Fruit fly (Drosophila melanogaster) whole organism, embryonic: ENCODE data around the gene CG15894.

Experiments
- Aef1 ChIP-seq: fragments of 200-800 bp; sonication (Bioruptor generic); IDR thresholded peaks from 3 replicates; pipeline ENCODE4 v1.3.6; 2022; ENCODE audit warnings: missing biosample characterization, missing genetic modification characterization
- Awh ChIP-seq: fragments of 200-800 bp; sonication (Bioruptor generic); IDR thresholded peaks from 2 replicates; pipeline ENCODE4, ENCODE4 v1.3.6; 2022; ENCODE audit warnings: missing biosample characterization, missing genetic modification characterization
- CG10267 ChIP-seq: fragments of 200-800 bp; sonication (Bioruptor generic); optimal IDR thresholded peaks from 2 replicates; lab custom pipeline; 2018; ENCODE audit warnings: missing biosample characterization, mild to moderate bottlenecking, missing genetic modification characterization, moderate library complexity
- CG10654 ChIP-seq: fragments of 200-800 bp; sonication (Bioruptor generic); optimal IDR thresholded peaks from 2 replicates; lab custom pipeline; 2016; ENCODE audit warnings: missing biosample characterization, missing genetic modification characterization
- CG11696 ChIP-seq: fragments of 200-800 bp; sonication (Bioruptor generic); IDR thresholded peaks from 2 replicates; pipeline ENCODE4 v1.3.6; 2022; ENCODE audit warnings: missing biosample characterization, missing genetic modification characterization
- CG12659 ChIP-seq: fragments of 200-800 bp; sonication (Bioruptor generic); optimal IDR thresholded peaks from 3 replicates; lab custom pipeline; 2017; ENCODE audit warnings: mild to moderate bottlenecking, missing biosample characterization, missing genetic modification reagents, missing genetic modification characterization
- CG13424 ChIP-seq: fragments of 200-800 bp; sonication (Bioruptor generic); optimal IDR thresholded peaks from 2 replicates; lab custom pipeline; 2019; ENCODE audit warnings: missing biosample characterization, mild to moderate bottlenecking, missing genetic modification characterization, moderate library complexity
- CG2875 ChIP-seq: fragments of 200-800 bp; sonication (Bioruptor generic); optimal IDR thresholded peaks from 2 replicates; lab custom pipeline; 2017; ENCODE audit warnings: missing biosample characterization, mild to moderate bottlenecking, missing genetic modification characterization, missing genetic modification reagents
- CG2889 ChIP-seq: fragments of 200-800 bp; sonication (Bioruptor generic); IDR thresholded peaks from 3 replicates; pipeline ENCODE4 v1.3.6; 2022; ENCODE audit warnings: missing biosample characterization, missing genetic modification characterization
- CG3995 ChIP-seq: fragments of 200-800 bp; sonication (Bioruptor generic); optimal IDR thresholded peaks from 3 replicates; lab custom pipeline; 2016; ENCODE audit warnings: missing biosample characterization, missing genetic modification characterization
- CG4820 ChIP-seq: fragments of 200-800 bp; sonication (Bioruptor generic); optimal IDR thresholded peaks from 3 replicates; lab custom pipeline; 2016; ENCODE audit warnings: missing biosample characterization, missing genetic modification characterization
- CG5245 ChIP-seq: fragments of 200-800 bp; sonication (Bioruptor generic); optimal IDR thresholded peaks from 3 replicates; lab custom pipeline; 2016; ENCODE audit warnings: missing biosample characterization, missing genetic modification characterization
- CG6683 ChIP-seq: fragments of 200-800 bp; sonication (Bioruptor generic); optimal IDR thresholded peaks from 2 replicates; lab custom pipeline; 2017; ENCODE audit warnings: missing biosample characterization, mild to moderate bottlenecking, missing genetic modification characterization, missing genetic modification reagents
- CG6813 ChIP-seq: fragments of 200-800 bp; sonication (Bioruptor generic); optimal IDR thresholded peaks from 2 replicates; lab custom pipeline; 2017; ENCODE audit warnings: missing biosample characterization, missing genetic modification characterization, mild to moderate bottlenecking, moderate library complexity, missing genetic modification reagents
- CG7357 ChIP-seq: fragments of 200-800 bp; sonication (Bioruptor generic); IDR thresholded peaks from 3 replicates; pipeline ENCODE4 v1.3.6; 2022; ENCODE audit warnings: missing biosample characterization, missing genetic modification characterization
- CG7745 ChIP-seq: fragments of 200-800 bp; sonication (Bioruptor generic); optimal IDR thresholded peaks from 2 replicates; lab custom pipeline; 2018; ENCODE audit warnings: missing biosample characterization, mild to moderate bottlenecking, missing genetic modification characterization, moderate library complexity
- CG8388 ChIP-seq: fragments of 200-800 bp; sonication (Bioruptor generic); optimal IDR thresholded peaks from 2 replicates; lab custom pipeline; 2019; ENCODE audit warnings: missing biosample characterization, mild to moderate bottlenecking, missing genetic modification characterization, moderate library complexity
- CG8478 ChIP-seq: fragments of >200 bp; optimal IDR thresholded peaks from 2 replicates; lab custom pipeline; 2018
- CG9797 ChIP-seq: fragments of 200-800 bp; sonication (Bioruptor generic); optimal IDR thresholded peaks from 3 replicates; lab custom pipeline; 2018; ENCODE audit warnings: missing biosample characterization, mild to moderate bottlenecking, missing genetic modification characterization
- Dad ChIP-seq: fragments of 200-800 bp; sonication (Bioruptor generic); optimal IDR thresholded peaks from 3 replicates; lab custom pipeline; 2016; ENCODE audit warnings: missing biosample characterization, missing genetic modification characterization
- Dfd ChIP-seq, 2 experiments: fragments of >200 bp; optimal IDR thresholded peaks; 2 replicates each; lab custom pipeline; 2017; ENCODE audit warnings: missing biosample characterization in 2 of 2, missing genetic modification characterization in 2 of 2
- H2.0 ChIP-seq: fragments of 200-800 bp; sonication (Bioruptor generic); IDR thresholded peaks from 2 replicates; pipeline ENCODE4 v1.3.6; 2022; ENCODE audit warnings: missing biosample characterization, missing genetic modification characterization
- HLHmδ ChIP-seq: fragments of 200-800 bp; sonication (Bioruptor generic); optimal IDR thresholded peaks from 2 replicates; lab custom pipeline; 2018; ENCODE audit warnings: missing biosample characterization, mild to moderate bottlenecking, missing genetic modification characterization, moderate library complexity
- HmgZ ChIP-seq: fragments of 200-800 bp; sonication (Bioruptor generic); optimal IDR thresholded peaks from 2 replicates; lab custom pipeline; 2018; ENCODE audit warnings: missing biosample characterization, mild to moderate bottlenecking, missing genetic modification characterization
- Hr39 ChIP-seq: fragments of >200 bp; optimal IDR thresholded peaks from 2 replicates; lab custom pipeline; 2017
- Lhr ChIP-seq: fragments of 200-800 bp; sonication (Bioruptor generic); optimal IDR thresholded peaks from 3 replicates; lab custom pipeline; 2017; ENCODE audit warnings: mild to moderate bottlenecking, missing biosample characterization, missing genetic modification reagents, missing genetic modification characterization
- Optix ChIP-seq: fragments of 200-800 bp; sonication (Bioruptor generic); IDR thresholded peaks from 3 replicates; pipeline ENCODE4 v1.3.6; 2022; ENCODE audit warnings: missing biosample characterization, missing genetic modification characterization
- Pdp1 ChIP-seq, 2 experiments: fragments of 200-800 bp; sonication (Bioruptor generic); optimal IDR thresholded peaks; 3 replicates each; lab custom pipeline; 2016; ENCODE audit warnings: missing biosample characterization in 2 of 2, missing genetic modification characterization in 2 of 2, mild to moderate bottlenecking in 1 of 2, moderate library complexity in 1 of 2
- Ptx1 ChIP-seq: fragments of 200-800 bp; sonication (Bioruptor generic); IDR thresholded peaks from 2 replicates; pipeline ENCODE4 v1.3.6; 2022; ENCODE audit warnings: missing biosample characterization, missing genetic modification characterization
- Sox102F ChIP-seq: fragments of 200-800 bp; sonication (Bioruptor generic); optimal IDR thresholded peaks from 2 replicates; lab custom pipeline; 2018; ENCODE audit warnings: missing biosample characterization, mild to moderate bottlenecking, missing genetic modification characterization, moderate library complexity
- bowl ChIP-seq: fragments of 200-800 bp; sonication (Bioruptor generic); IDR thresholded peaks from 2 replicates; pipeline ENCODE4 v1.3.6; 2022; ENCODE audit warnings: missing biosample characterization, missing genetic modification characterization
- cad ChIP-seq: fragments of >200 bp; optimal IDR thresholded peaks from 2 replicates; lab custom pipeline; 2017; ENCODE audit warnings: missing biosample characterization, missing genetic modification characterization
- chn ChIP-seq: fragments of 200-800 bp; sonication (Bioruptor generic); optimal IDR thresholded peaks from 2 replicates; lab custom pipeline; 2016; ENCODE audit warnings: missing biosample characterization, missing genetic modification characterization
- ci ChIP-seq: fragments of 200-800 bp; sonication (Bioruptor generic); IDR thresholded peaks from 3 replicates; pipeline ENCODE4 v1.3.6; 2022; ENCODE audit warnings: missing biosample characterization, missing genetic modification characterization
- dan ChIP-seq: fragments of 200-800 bp; sonication (Bioruptor generic); IDR thresholded peaks from 2 replicates; pipeline ENCODE4 v1.3.6; 2022; ENCODE audit warnings: missing biosample characterization, missing genetic modification characterization
- dmrt11E ChIP-seq: fragments of 200-800 bp; sonication (Bioruptor generic); optimal IDR thresholded peaks from 3 replicates; lab custom pipeline; 2018; ENCODE audit warnings: missing biosample characterization, mild to moderate bottlenecking, missing genetic modification characterization, moderate library complexity
- grau ChIP-seq: fragments of 200-800 bp; optimal IDR thresholded peaks from 3 replicates; lab custom pipeline; 2019; ENCODE audit warnings: missing biosample characterization, mild to moderate bottlenecking, missing genetic modification characterization, moderate library complexity
- gsb ChIP-seq: fragments of 200-800 bp; sonication (Bioruptor generic); IDR thresholded peaks from 2 replicates; pipeline ENCODE4 v1.3.6; 2022; ENCODE audit warnings: missing biosample characterization, missing genetic modification characterization
- her ChIP-seq: fragments of 200-800 bp; sonication (Bioruptor generic); optimal IDR thresholded peaks from 2 replicates; lab custom pipeline; 2016; ENCODE audit warnings: missing biosample characterization, missing genetic modification characterization
- inv ChIP-seq: fragments of 200-800 bp; sonication (Bioruptor generic); IDR thresholded peaks from 2 replicates; pipeline ENCODE4 v1.3.6; 2022; ENCODE audit warnings: missing biosample characterization, missing genetic modification characterization; ENCODE audit not compliant: partially characterized antibody
- klu ChIP-seq: fragments of 200-800 bp; sonication (Bioruptor generic); IDR thresholded peaks from 2 replicates; pipeline ENCODE4 v1.3.6; 2022; ENCODE audit warnings: missing biosample characterization, missing genetic modification characterization
- lilli ChIP-seq: fragments of 200-800 bp; sonication (Bioruptor generic); optimal IDR thresholded peaks from 3 replicates; lab custom pipeline; 2016; ENCODE audit warnings: missing biosample characterization, missing genetic modification characterization
- mirr ChIP-seq: fragments of 200-800 bp; sonication (Bioruptor generic); optimal IDR thresholded peaks from 3 replicates; lab custom pipeline; 2018; ENCODE audit warnings: missing biosample characterization, mild to moderate bottlenecking, missing genetic modification characterization
- nau ChIP-seq: fragments of 200-800 bp; sonication (Bioruptor generic); optimal IDR thresholded peaks from 3 replicates; lab custom pipeline; 2017; ENCODE audit warnings: missing biosample characterization, mild to moderate bottlenecking, missing genetic modification characterization, missing genetic modification reagents
- nmo ChIP-seq: fragments of 200-800 bp; sonication (Bioruptor generic); optimal IDR thresholded peaks from 2 replicates; lab custom pipeline; 2018; ENCODE audit warnings: missing biosample characterization, mild to moderate bottlenecking, missing genetic modification characterization, moderate library complexity
- nom ChIP-seq: fragments of 200-800 bp; sonication (Bioruptor generic); optimal IDR thresholded peaks from 2 replicates; lab custom pipeline; 2017; ENCODE audit warnings: missing biosample characterization, missing genetic modification characterization, mild to moderate bottlenecking, moderate library complexity, missing genetic modification reagents
- row ChIP-seq: fragments of 200-800 bp; sonication (Bioruptor generic); IDR thresholded peaks from 3 replicates; pipeline ENCODE4 v1.3.6; 2022; ENCODE audit warnings: missing biosample characterization, missing genetic modification characterization
- sd ChIP-seq: fragments of 200-800 bp; sonication (Bioruptor generic); optimal IDR thresholded peaks from 3 replicates; lab custom pipeline; 2018; ENCODE audit warnings: missing biosample characterization, mild to moderate bottlenecking, missing genetic modification characterization, moderate library complexity
- ssp ChIP-seq: fragments of 200-800 bp; sonication (Bioruptor generic); IDR thresholded peaks from 2 replicates; pipeline ENCODE4 v1.3.6; 2022; ENCODE audit warnings: missing biosample characterization, missing genetic modification characterization
- tap ChIP-seq: fragments of 200-800 bp; optimal IDR thresholded peaks from 3 replicates; lab custom pipeline; 2019; ENCODE audit warnings: missing biosample characterization, mild to moderate bottlenecking, missing genetic modification characterization, moderate library complexity
- tgo ChIP-seq: fragments of 200-800 bp; sonication (Bioruptor generic); IDR thresholded peaks from 3 replicates; pipeline ENCODE4 v1.3.6; 2022; ENCODE audit warnings: missing biosample characterization, missing genetic modification characterization
- tna ChIP-seq: fragments of 200-800 bp; sonication (Bioruptor generic); IDR thresholded peaks from 2 replicates; pipeline ENCODE4 v1.3.6; 2022; ENCODE audit warnings: missing biosample characterization, missing genetic modification characterization; ENCODE audit not compliant: partially characterized antibody
- yki ChIP-seq: fragments of >200 bp; optimal IDR thresholded peaks from 3 replicates; lab custom pipeline; 2018

The CG15894 gene

dm6 chrX:6301052-6301451 is 8.0 kb upstream of the CG15894 start, which contains the start of gene CG12219 (continued):
- no peak for TF ChIP-seq Dad (GFP tag; lab: Kevin White, UChicago)
- TF ChIP-seq CG3995 (GFP tag; lab: Kevin White, UChicago), result no peak
- TF ChIP-seq CG11696 (GFP tag; lab: Robert Waterston, UW), result no peak
- TF ChIP-seq mirr (GFP tag; lab: Kevin White, UChicago), result no peak
- no peak for TF ChIP-seq tgo (GFP tag; lab: Robert Waterston, UW)
- no peak for TF ChIP-seq CG8478
- TF ChIP-seq nmo (GFP tag; lab: Kevin White, UChicago), result peak; percentile 1
- peak; percentile 5 for TF ChIP-seq Lhr
- TF ChIP-seq tap (tag; lab: Kevin White, UChicago), result no peak
- no peak for TF ChIP-seq Dfd (GFP tag; optimal IDR thresholded peaks at IDR 0.05; lab: Kevin White, UChicago)
- TF ChIP-seq dmrt11E, result no peak
- no peak for TF ChIP-seq HLHmδ
- no peak for TF ChIP-seq CG2875
- TF ChIP-seq Hr39, result no peak
- TF ChIP-seq HmgZ (tag; lab: Kevin White, UChicago), result peak; percentile 20
- TF ChIP-seq her (GFP tag; lab: Kevin White, UChicago), result no peak
- TF ChIP-seq ssp (GFP tag; lab: Robert Waterston, UW), result no peak
- TF ChIP-seq CG6813 (GFP tag; lab: Kevin White, UChicago), result no peak
- no peak for TF ChIP-seq klu (GFP tag; lab: Robert Waterston, UW)
- no peak for TF ChIP-seq CG7745 (tag; lab: Kevin White, UChicago)
- no peak for TF ChIP-seq CG7357 (GFP tag; lab: Robert Waterston, UW)
- no peak for TF ChIP-seq Sox102F
- no peak for TF ChIP-seq Optix (GFP tag; lab: Robert Waterston, UW)
- no peak for TF ChIP-seq H2.0
- TF ChIP-seq ci (GFP tag; lab: Robert Waterston, UW), result no peak
- TF ChIP-seq CG10267 (tag; lab: Kevin White, UChicago), result peak; percentile 13
- no peak for TF ChIP-seq CG10654 (GFP tag; lab: Kevin White, UChicago)
- TF ChIP-seq inv (GFP tag; lab: Robert Waterston, UW), result peak; percentile 44; the same call in 1 of the 2 replicates
- TF ChIP-seq yki (lab: Kevin White, UChicago), result no peak
- TF ChIP-seq CG13424 (tag; lab: Kevin White, UChicago), result no peak
- no peak for TF ChIP-seq CG8388 (GFP tag; lab: Kevin White, UChicago)
- no peak for TF ChIP-seq dan (GFP tag; lab: Robert Waterston, UW)
- TF ChIP-seq Aef1 (GFP tag; lab: Robert Waterston, UW), result no peak
- no peak for TF ChIP-seq CG5245 (GFP tag; lab: Kevin White, UChicago)
- TF ChIP-seq Ptx1 (GFP tag; lab: Robert Waterston, UW), result no peak
- TF ChIP-seq chn (GFP tag; lab: Kevin White, UChicago), result no peak
- no peak for TF ChIP-seq tna (GFP tag; lab: Robert Waterston, UW)
- no peak for TF ChIP-seq row
- TF ChIP-seq bowl (GFP tag; lab: Robert Waterston, UW), result no peak
- TF ChIP-seq lilli (GFP tag; lab: Kevin White, UChicago), result no peak
- no peak for TF ChIP-seq nau (GFP tag; lab: Kevin White, UChicago)
- TF ChIP-seq sd (tag; lab: Kevin White, UChicago), result no peak
- no peak for TF ChIP-seq grau (tag; lab: Kevin White, UChicago)
- no peak for TF ChIP-seq gsb (GFP tag; lab: Robert Waterston, UW)
- peak; percentile 75 for TF ChIP-seq CG9797 (GFP tag; lab: Kevin White, UChicago)
- TF ChIP-seq Awh (GFP tag; lab: Robert Waterston, UW), result no peak
- peak; percentile 20 for TF ChIP-seq CG12659 (GFP tag; lab: Kevin White, UChicago)
- no peak for TF ChIP-seq CG4820
- no peak for TF ChIP-seq nom (GFP tag; lab: Kevin White, UChicago)
- TF ChIP-seq CG2889, result no peak
- TF ChIP-seq CG6683 (GFP tag; lab: Kevin White, UChicago), result no peak
- TF ChIP-seq Pdp1 (GFP tag; optimal IDR thresholded peaks at IDR 0.05; lab: Kevin White, UChicago), result peak in 1 of 2 experiments; percentile 90
- no peak for TF ChIP-seq cad (GFP tag; lab: Kevin White, UChicago)
